Worm (Caenorhabditis elegans): ENCODE data around the gene D1053.4.

DNA sequence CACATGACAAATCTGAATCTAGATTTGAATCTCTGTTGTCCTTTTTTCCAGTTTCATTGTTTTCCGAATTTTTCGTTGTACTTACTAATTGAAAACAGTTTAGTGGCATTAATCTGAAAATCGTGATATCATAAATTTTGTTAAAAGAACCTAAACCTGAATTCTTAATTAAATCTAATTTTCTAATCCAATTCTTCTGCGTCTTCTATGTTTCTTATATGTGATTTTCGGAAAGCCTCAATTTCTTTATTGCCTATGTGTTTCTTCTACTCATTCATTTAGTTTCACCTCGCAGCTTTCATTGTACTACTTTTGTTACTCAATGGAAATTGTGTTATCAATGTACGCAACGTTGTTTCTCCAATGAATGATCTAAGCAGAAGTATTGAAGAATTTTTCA is 20.1 kb upstream of the D1053.4 start:
- TF ChIP-seq nhr-11 (tag; optimal IDR thresholded peaks at IDR 0.05) (no peak), elt-3 (tag; optimal IDR thresholded peaks at IDR 0.05) (no peak), ztf-11 (tag; optimal IDR thresholded peaks at IDR 0.05) (no peak), nhr-23 (tag; optimal IDR thresholded peaks at IDR 0.05) (no peak), zag-1 (tag; optimal IDR thresholded peaks at IDR 0.05) (no peak), lin-39 (tag; optimal IDR thresholded peaks at IDR 0.05) (no peak), egl-27 (tag; optimal IDR thresholded peaks at IDR 0.05) (no peak), ama-1 (optimal IDR thresholded peaks at IDR 0.05) (no peak)

Data from whole organism, L2 larva.